Worm (Caenorhabditis elegans) whole organism, L3 larva: Measurements from ENCODE around the gene H18N23.2.

ENCODE experiments used
- ZK546.5 ChIP-seq: sonication (generic microtip); optimal IDR thresholded peaks from 2 replicates; lab custom pipeline; 2017; ENCODE audit warnings: missing biosample characterization, missing genetic modification characterization
- aly-2 ChIP-seq: fragments of 150-350 bp; optimal IDR thresholded peaks from 2 replicates; lab custom pipeline; 2014; ENCODE audit warnings: missing biosample characterization, missing genetic modification characterization
- ama-1 ChIP-seq: fragments of 150-350 bp; optimal IDR thresholded peaks from 2 replicates; lab custom pipeline; 2018
- ceh-16 ChIP-seq: sonication (generic microtip); optimal IDR thresholded peaks from 2 replicates; lab custom pipeline; 2017; ENCODE audit warnings: missing biosample characterization, missing genetic modification characterization
- ceh-28 ChIP-seq: fragments of 150-350 bp; optimal IDR thresholded peaks from 2 replicates; lab custom pipeline; 2014; ENCODE audit warnings: missing biosample characterization, missing genetic modification reagents, missing genetic modification characterization
- ceh-82 ChIP-seq: fragments of 150-350 bp; optimal IDR thresholded peaks from 2 replicates; lab custom pipeline; 2014; ENCODE audit warnings: missing biosample characterization, missing genetic modification characterization
- ceh-9 ChIP-seq: sonication (generic microtip); optimal IDR thresholded peaks from 2 replicates; lab custom pipeline; 2018; ENCODE audit warnings: missing biosample characterization, missing genetic modification characterization
- daf-12 ChIP-seq: fragments of 150-350 bp; optimal IDR thresholded peaks from 2 replicates; lab custom pipeline; 2014; ENCODE audit warnings: missing biosample characterization, missing genetic modification reagents, missing genetic modification characterization
- egl-5 ChIP-seq: fragments of 150-350 bp; optimal IDR thresholded peaks from 2 replicates; lab custom pipeline; 2017; ENCODE audit warnings: missing biosample characterization, missing genetic modification reagents, missing genetic modification characterization, inconsistent platforms
- elt-1 ChIP-seq: fragments of 150-350 bp; optimal IDR thresholded peaks from 2 replicates; lab custom pipeline; 2014; ENCODE audit warnings: missing biosample characterization, missing genetic modification characterization
- elt-3 ChIP-seq, 3 experiments: fragments of 150-350 bp in 1 of 3; sonication (generic microtip) in 2 of 3; optimal IDR thresholded peaks; 2 replicates in 2 of 3; 4 replicates in 1 of 3; lab custom pipeline; 2014 to 2017; ENCODE audit warnings: missing biosample characterization in 3 of 3, missing genetic modification characterization in 3 of 3
- eor-1 ChIP-seq, 2 experiments: fragments of 150-350 bp; optimal IDR thresholded peaks; 2 replicates each; lab custom pipeline; 2014 to 2018; ENCODE audit warnings: missing biosample characterization in 2 of 2, missing genetic modification characterization in 2 of 2
- fkh-2 ChIP-seq: fragments of 150-350 bp; optimal IDR thresholded peaks from 2 replicates; lab custom pipeline; 2014; ENCODE audit warnings: missing biosample characterization, missing genetic modification reagents, missing genetic modification characterization
- hmg-11 ChIP-seq: sonication (generic microtip); optimal IDR thresholded peaks from 2 replicates; lab custom pipeline; 2016; ENCODE audit warnings: missing genetic modification characterization, missing compliant biosample characterization
- jun-1 ChIP-seq: fragments of 150-350 bp; optimal IDR thresholded peaks from 2 replicates; lab custom pipeline; 2014; ENCODE audit warnings: missing biosample characterization, missing genetic modification reagents, missing genetic modification characterization
- lin-39 ChIP-seq: fragments of 150-350 bp; optimal IDR thresholded peaks from 2 replicates; lab custom pipeline; 2018; ENCODE audit warnings: missing biosample characterization, missing genetic modification reagents, missing genetic modification characterization
- lsy-12 ChIP-seq: sonication (generic microtip); optimal IDR thresholded peaks from 2 replicates; lab custom pipeline; 2016; ENCODE audit warnings: mild to moderate bottlenecking, missing genetic modification characterization, missing compliant biosample characterization
- mdl-1 ChIP-seq: fragments of 150-350 bp; optimal IDR thresholded peaks from 2 replicates; lab custom pipeline; 2014; ENCODE audit warnings: missing biosample characterization, missing genetic modification characterization
- mml-1 ChIP-seq: fragments of 150-350 bp; sonication (generic microtip); optimal IDR thresholded peaks from 3 replicates; lab custom pipeline; 2014; ENCODE audit warnings: missing biosample characterization, missing genetic modification characterization
- nfya-1 ChIP-seq: sonication (generic microtip); optimal IDR thresholded peaks from 2 replicates; lab custom pipeline; 2017; ENCODE audit warnings: missing genetic modification characterization, mild to moderate bottlenecking, missing compliant biosample characterization, antibody characterized with exemption, moderate library complexity; ENCODE audit not compliant: insufficient read depth
- nhr-11 ChIP-seq: fragments of 150-350 bp; optimal IDR thresholded peaks from 2 replicates; lab custom pipeline; 2014; ENCODE audit warnings: missing biosample characterization, missing genetic modification characterization
- nhr-23 ChIP-seq: fragments of 150-350 bp; optimal IDR thresholded peaks from 2 replicates; lab custom pipeline; 2014; ENCODE audit warnings: missing biosample characterization, missing genetic modification reagents, missing genetic modification characterization
- nhr-237 ChIP-seq: fragments of 150-350 bp; optimal IDR thresholded peaks from 2 replicates; lab custom pipeline; 2014; ENCODE audit warnings: missing biosample characterization, missing genetic modification characterization
- nhr-25 ChIP-seq: sonication (generic microtip); optimal IDR thresholded peaks from 2 replicates; lab custom pipeline; 2017; ENCODE audit warnings: missing biosample characterization, missing genetic modification characterization
- nhr-67 ChIP-seq: fragments of 150-350 bp; optimal IDR thresholded peaks from 2 replicates; lab custom pipeline; 2014; ENCODE audit warnings: missing biosample characterization, missing genetic modification characterization
- nhr-76 ChIP-seq: fragments of 150-350 bp; sonication (generic microtip); optimal IDR thresholded peaks from 5 replicates; lab custom pipeline; 2014; ENCODE audit warnings: missing biosample characterization, missing genetic modification characterization
- pha-4 ChIP-seq: fragments of 150-350 bp; optimal IDR thresholded peaks from 2 replicates; lab custom pipeline; 2014; ENCODE audit warnings: missing biosample characterization, missing genetic modification reagents, missing genetic modification characterization
- pqm-1 ChIP-seq: fragments of 150-350 bp; optimal IDR thresholded peaks from 2 replicates; lab custom pipeline; 2017; ENCODE audit warnings: missing biosample characterization, missing genetic modification characterization, inconsistent platforms
- snpc-4 ChIP-seq: fragments of 150-350 bp; optimal IDR thresholded peaks from 2 replicates; lab custom pipeline; 2014; ENCODE audit warnings: missing biosample characterization, missing genetic modification characterization
- tbx-2 ChIP-seq: sonication (generic microtip); optimal IDR thresholded peaks from 2 replicates; lab custom pipeline; 2016; ENCODE audit warnings: mild to moderate bottlenecking, missing genetic modification characterization, missing compliant biosample characterization
- unc-62 ChIP-seq: fragments of 150-350 bp; sonication (generic microtip); optimal IDR thresholded peaks from 4 replicates; lab custom pipeline; 2014; ENCODE audit warnings: missing biosample characterization, missing genetic modification reagents, missing genetic modification characterization
- zag-1 ChIP-seq: fragments of 150-350 bp; optimal IDR thresholded peaks from 2 replicates; lab custom pipeline; 2014; ENCODE audit warnings: missing biosample characterization, missing genetic modification characterization
- ztf-4 ChIP-seq: fragments of 150-350 bp; optimal IDR thresholded peaks from 2 replicates; lab custom pipeline; 2014; ENCODE audit warnings: missing biosample characterization, missing genetic modification characterization

Gene H18N23.2

DNA sequence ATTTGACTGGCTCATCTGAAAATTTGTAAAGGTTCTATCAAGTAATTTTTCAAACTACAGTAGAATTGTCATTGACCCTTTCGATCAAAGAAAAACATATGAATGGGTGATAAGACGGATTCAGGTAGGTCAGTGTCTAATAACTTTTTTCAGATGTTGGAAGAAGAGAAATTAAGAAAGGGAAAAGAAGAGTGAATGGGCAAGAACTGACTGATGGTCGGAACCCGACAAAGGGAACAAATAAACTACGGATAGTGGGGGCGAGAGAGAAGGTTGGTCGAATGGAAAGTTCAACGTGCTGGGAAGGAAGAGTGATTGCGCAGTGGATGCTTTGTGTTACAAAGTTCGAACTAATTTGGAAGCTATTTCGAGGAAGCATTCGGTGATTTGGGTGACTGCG is 41.6 kb upstream of the H18N23.2 start:
- peak; percentile 38 for TF ChIP-seq nhr-23 (tag; lab: Kevin White, UChicago)
- TF ChIP-seq zag-1, result no peak
- TF ChIP-seq, all 47 proteins: peak for 1

DNA sequence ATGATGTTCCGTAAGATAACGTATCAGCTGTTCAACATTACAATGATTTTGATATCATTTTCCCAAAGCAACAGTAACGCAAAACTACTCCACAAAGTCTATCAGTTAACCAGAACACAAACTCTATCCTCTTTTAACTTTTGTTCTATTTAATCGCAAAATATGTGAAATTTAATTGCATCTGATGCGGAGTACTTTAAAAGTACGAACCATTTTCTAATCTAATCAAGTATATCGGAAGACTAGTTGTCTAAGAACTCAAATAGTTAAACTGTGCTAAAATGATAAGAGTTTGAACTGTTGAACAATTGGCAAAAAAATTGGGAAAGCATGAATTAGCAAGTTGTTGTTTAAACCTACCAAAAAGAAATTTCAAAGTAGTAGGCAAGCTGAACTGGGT is 40.9 kb upstream of the H18N23.2 start:
- no peak for TF ChIP-seq aly-2 (tag; lab: Kevin White, UChicago)
- peak; percentile 63 for TF ChIP-seq pqm-1

DNA sequence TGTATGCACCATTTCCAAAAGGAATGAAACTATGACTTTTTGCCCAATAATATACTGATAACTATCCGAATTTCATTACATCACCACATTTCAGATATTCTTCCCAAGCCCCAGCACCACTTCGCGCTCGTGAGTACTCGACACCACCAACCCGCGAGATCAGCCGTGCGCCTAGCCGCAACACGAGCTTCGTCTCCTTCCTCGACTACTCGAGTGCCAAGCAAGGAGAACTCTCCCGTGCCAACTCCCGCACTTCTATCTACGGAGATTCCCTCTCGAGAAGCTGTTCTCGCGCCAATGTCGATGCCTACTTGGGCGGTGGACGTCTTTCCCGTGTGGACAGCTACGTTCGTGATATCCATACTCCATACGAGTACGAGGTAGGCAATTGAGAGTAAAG is 36.0 kb upstream of the H18N23.2 start:
- no peak for TF ChIP-seq elt-3 (tag; optimal IDR thresholded peaks at IDR 0.05; lab: Kevin White, UChicago)
- no peak for TF ChIP-seq fkh-2 (tag; lab: Kevin White, UChicago)
- TF ChIP-seq ceh-16 (tag; lab: Kevin White, UChicago), result no peak
- no peak for TF ChIP-seq elt-1 (tag; lab: Kevin White, UChicago)
- no peak for TF ChIP-seq pha-4 (tag; lab: Kevin White, UChicago)
- TF ChIP-seq nhr-25, result no peak
- TF ChIP-seq nhr-67 (tag; lab: Kevin White, UChicago), result no peak

DNA sequence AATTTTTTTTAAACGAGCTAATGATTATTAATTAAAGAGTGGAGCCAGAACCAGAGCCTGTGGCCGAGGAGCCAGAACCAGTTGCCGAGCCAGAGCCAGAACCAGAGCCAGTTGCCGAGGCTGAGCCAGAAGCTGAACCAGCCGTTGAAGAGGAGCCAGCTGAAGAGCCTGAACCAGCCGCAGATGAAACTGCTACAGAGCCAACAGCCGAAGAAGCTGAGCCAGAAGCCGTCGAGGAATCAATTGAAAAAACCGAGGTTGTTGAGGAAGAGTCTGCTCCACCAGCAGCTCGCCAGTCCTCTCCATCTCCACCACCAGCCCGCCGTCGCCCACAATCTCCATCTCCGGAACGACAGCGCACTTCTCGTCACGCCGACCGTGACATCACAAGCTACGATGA is 35.1 kb upstream of the H18N23.2 start:
- TF ChIP-seq egl-5 (tag; lab: Kevin White, UChicago), result no peak
- TF ChIP-seq mml-1 (tag; lab: Kevin White, UChicago), result no peak
- no peak for TF ChIP-seq unc-62
- TF ChIP-seq ceh-82 (tag; lab: Kevin White, UChicago), result no peak
- no peak for TF ChIP-seq eor-1 (tag; optimal IDR thresholded peaks at IDR 0.05; lab: Kevin White, UChicago)
- no peak for TF ChIP-seq nhr-76
- no peak for TF ChIP-seq nhr-11
- no peak for TF ChIP-seq jun-1 (tag; lab: Kevin White, UChicago)
- TF ChIP-seq ceh-9 (tag; lab: Kevin White, UChicago), result no peak
- TF ChIP-seq snpc-4 (tag; lab: Kevin White, UChicago), result no peak
- TF ChIP-seq ZK546.5, result no peak
- TF ChIP-seq ama-1 (lab: Kevin White, UChicago), result no peak
- TF ChIP-seq tbx-2 (tag; lab: Kevin White, UChicago), result no peak
- no peak for TF ChIP-seq aly-2 (tag; lab: Kevin White, UChicago)
- TF ChIP-seq nhr-23 (tag; lab: Kevin White, UChicago), result no peak
- TF ChIP-seq nhr-237 (tag; lab: Kevin White, UChicago), result no peak
- no peak for TF ChIP-seq ceh-28 (tag; lab: Kevin White, UChicago)
- TF ChIP-seq fkh-2 (tag; lab: Kevin White, UChicago), result no peak

DNA sequence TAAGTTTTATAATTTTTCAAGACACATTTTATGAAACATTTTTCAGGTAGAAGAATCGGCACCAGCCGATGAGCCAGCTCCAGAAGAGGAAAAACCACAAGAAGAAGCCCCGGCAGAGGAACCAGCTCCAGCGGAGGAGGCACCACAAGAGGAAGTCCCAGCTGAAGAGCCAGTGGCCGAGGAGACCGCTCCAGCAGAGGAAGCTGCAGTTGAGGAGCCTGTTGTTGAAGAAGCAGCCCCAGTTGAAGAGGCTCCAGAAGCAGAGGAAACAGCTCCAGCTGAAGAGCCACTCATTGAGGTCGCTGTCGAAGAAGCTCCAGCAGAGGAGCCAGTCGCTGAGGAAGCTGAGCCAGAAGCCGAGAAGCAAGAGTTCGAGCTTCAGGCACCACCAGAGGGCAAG is 33.6 kb upstream of the H18N23.2 start:
- TF ChIP-seq nhr-23 (tag; lab: Kevin White, UChicago) (no peak), pqm-1 (no peak)

DNA sequence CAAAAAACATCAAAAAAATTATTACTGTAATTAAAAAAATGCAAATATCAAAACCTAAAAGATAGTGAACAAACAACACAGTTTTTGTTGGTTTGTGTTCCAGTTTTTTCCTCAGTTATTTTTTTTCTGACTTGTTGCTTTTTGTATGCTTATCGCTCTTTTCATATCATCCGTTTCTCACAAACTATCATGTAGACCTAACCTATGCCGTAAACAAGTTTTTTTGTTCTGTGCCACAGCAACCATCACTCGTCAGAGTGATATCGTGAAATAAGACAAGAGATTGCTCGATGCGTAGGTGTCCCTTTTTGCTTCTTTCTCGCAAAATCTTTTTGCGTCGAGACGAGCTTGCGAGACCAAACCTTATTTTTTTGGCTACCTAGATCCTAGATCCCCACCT is 31.6 kb upstream of the H18N23.2 start:
- TF ChIP-seq ceh-16 (tag; lab: Kevin White, UChicago) (no peak), mml-1 (tag; lab: Kevin White, UChicago) (no peak), ceh-82 (tag; lab: Kevin White, UChicago) (no peak), fkh-2 (tag; lab: Kevin White, UChicago) (no peak), nhr-76 (no peak), daf-12 (tag; lab: Kevin White, UChicago) (no peak), lsy-12 (no peak), hmg-11 (tag; lab: Kevin White, UChicago) (no peak), lin-39 (tag; lab: Kevin White, UChicago) (no peak), nfya-1 (tag; lab: Kevin White, UChicago) (no peak), nhr-11 (no peak), snpc-4 (tag; lab: Kevin White, UChicago) (no peak), mdl-1 (tag; lab: Kevin White, UChicago) (no peak), zag-1 (no peak), ztf-4 (tag; lab: Kevin White, UChicago) (no peak)
